Fruit fly (Drosophila melanogaster) whole organism, embryonic: ENCODE data around the gene Drsl1.

Source experiments
- Blimp-1 ChIP-seq: fragments of 200-800 bp; sonication (Bioruptor generic); optimal IDR thresholded peaks from 3 replicates; lab custom pipeline; 2018; ENCODE audit warnings: missing biosample characterization, missing genetic modification characterization, mild to moderate bottlenecking, moderate library complexity, missing genetic modification reagents
- C15 ChIP-seq: fragments of 200-800 bp; sonication (Bioruptor generic); IDR thresholded peaks from 3 replicates; pipeline ENCODE4 v1.3.6; 2022; ENCODE audit warnings: missing biosample characterization, missing genetic modification characterization
- CG10267 ChIP-seq: fragments of 200-800 bp; sonication (Bioruptor generic); optimal IDR thresholded peaks from 2 replicates; lab custom pipeline; 2018; ENCODE audit warnings: missing biosample characterization, mild to moderate bottlenecking, missing genetic modification characterization, moderate library complexity
- CG10959 ChIP-seq: fragments of 200-800 bp; sonication (Bioruptor generic); IDR thresholded peaks from 2 replicates; pipeline ENCODE4 v1.3.6; 2022; ENCODE audit warnings: missing biosample characterization, missing genetic modification characterization
- CG11093 ChIP-seq: fragments of 200-800 bp; sonication (Bioruptor generic); IDR thresholded peaks from 3 replicates; pipeline ENCODE4 v1.3.6; 2022; ENCODE audit warnings: missing biosample characterization, missing genetic modification characterization
- CG11504 ChIP-seq: fragments of 200-800 bp; sonication (Bioruptor generic); optimal IDR thresholded peaks from 3 replicates; lab custom pipeline; 2019; ENCODE audit warnings: missing biosample characterization, mild to moderate bottlenecking, missing genetic modification characterization, moderate library complexity
- CG11695 ChIP-seq: fragments of 200-800 bp; sonication (Bioruptor generic); IDR thresholded peaks from 3 replicates; pipeline ENCODE4 v1.3.6; 2022; ENCODE audit warnings: missing biosample characterization, missing genetic modification characterization
- CG13296 ChIP-seq: fragments of 200-800 bp; sonication (Bioruptor generic); optimal IDR thresholded peaks from 3 replicates; lab custom pipeline; 2018; ENCODE audit warnings: missing biosample characterization, mild to moderate bottlenecking, missing genetic modification characterization
- CG14965 ChIP-seq: fragments of 200-800 bp; sonication (Bioruptor generic); optimal IDR thresholded peaks from 2 replicates; lab custom pipeline; 2016; ENCODE audit warnings: missing biosample characterization, missing genetic modification characterization, borderline replicate concordance
- CG15269 ChIP-seq: fragments of 200-800 bp; sonication (Bioruptor generic); optimal IDR thresholded peaks from 2 replicates; lab custom pipeline; 2018; ENCODE audit warnings: missing biosample characterization, mild to moderate bottlenecking, missing genetic modification characterization, moderate library complexity
- CG15479 ChIP-seq: fragments of 200-800 bp; sonication (Bioruptor generic); optimal IDR thresholded peaks from 3 replicates; lab custom pipeline; 2019; ENCODE audit warnings: missing biosample characterization, mild to moderate bottlenecking, missing genetic modification characterization, moderate library complexity
- CG1647 ChIP-seq: fragments of 200-800 bp; sonication (Bioruptor generic); optimal IDR thresholded peaks from 3 replicates; lab custom pipeline; 2016; ENCODE audit warnings: missing biosample characterization, missing genetic modification characterization
- CG17186 ChIP-seq: fragments of 200-800 bp; sonication (Bioruptor generic); optimal IDR thresholded peaks from 3 replicates; lab custom pipeline; 2017; ENCODE audit warnings: missing biosample characterization, missing genetic modification reagents, missing genetic modification characterization
- CG17361 ChIP-seq: fragments of 200-800 bp; sonication (Bioruptor generic); IDR thresholded peaks from 3 replicates; pipeline ENCODE4 v1.3.6; 2022; ENCODE audit warnings: missing biosample characterization, missing genetic modification characterization
- CG18262 ChIP-seq: fragments of 200-800 bp; optimal IDR thresholded peaks from 3 replicates; lab custom pipeline; 2019; ENCODE audit warnings: missing biosample characterization, mild to moderate bottlenecking, missing genetic modification characterization, moderate library complexity
- CG2678 ChIP-seq: fragments of 200-800 bp; sonication (Bioruptor generic); optimal IDR thresholded peaks from 3 replicates; lab custom pipeline; 2019; ENCODE audit warnings: missing biosample characterization, mild to moderate bottlenecking, missing genetic modification characterization, moderate library complexity
- CG2712 ChIP-seq: fragments of 200-800 bp; optimal IDR thresholded peaks from 3 replicates; lab custom pipeline; 2019; ENCODE audit warnings: missing biosample characterization, mild to moderate bottlenecking, missing genetic modification characterization, moderate library complexity
- CG31441 ChIP-seq: fragments of 200-800 bp; sonication (Bioruptor generic); IDR thresholded peaks from 2 replicates; pipeline ENCODE4 v1.3.6; 2022; ENCODE audit warnings: missing biosample characterization, missing genetic modification characterization
- CG3281 ChIP-seq: fragments of 200-800 bp; sonication (Bioruptor generic); optimal IDR thresholded peaks from 3 replicates; lab custom pipeline; 2017; ENCODE audit warnings: missing biosample characterization, mild to moderate bottlenecking, missing genetic modification characterization
- CG7839 ChIP-seq: fragments of 200-800 bp; sonication (Bioruptor generic); optimal IDR thresholded peaks from 3 replicates; lab custom pipeline; 2018; ENCODE audit warnings: missing biosample characterization, mild to moderate bottlenecking, missing genetic modification characterization, moderate library complexity
- CG9437 ChIP-seq: fragments of 200-800 bp; sonication (Bioruptor generic); optimal IDR thresholded peaks from 2 replicates; lab custom pipeline; 2018; ENCODE audit warnings: missing biosample characterization, mild to moderate bottlenecking, missing genetic modification characterization
- CoRest ChIP-seq: fragments of 200-800 bp; sonication (Bioruptor generic); optimal IDR thresholded peaks from 3 replicates; lab custom pipeline; 2018; ENCODE audit warnings: missing biosample characterization, mild to moderate bottlenecking, missing genetic modification characterization, moderate library complexity
- Fer1 ChIP-seq: fragments of 200-800 bp; sonication (Bioruptor generic); optimal IDR thresholded peaks from 2 replicates; lab custom pipeline; 2017; ENCODE audit warnings: missing biosample characterization, mild to moderate bottlenecking, missing genetic modification characterization
- Hr51 ChIP-seq, 2 experiments: fragments of 200-800 bp; sonication (Bioruptor generic); optimal IDR thresholded peaks; 2 replicates in 1 of 2; 3 replicates in 1 of 2; lab custom pipeline; 2016 to 2018; ENCODE audit warnings: missing biosample characterization in 2 of 2, missing genetic modification characterization in 2 of 2, mild to moderate bottlenecking in 1 of 2, moderate library complexity in 1 of 2
- Meics ChIP-seq: fragments of 200-800 bp; sonication (Bioruptor generic); optimal IDR thresholded peaks from 2 replicates; lab custom pipeline; 2017; ENCODE audit warnings: missing biosample characterization, mild to moderate bottlenecking, missing genetic modification characterization
- Oli ChIP-seq: fragments of 200-800 bp; sonication (Bioruptor generic); optimal IDR thresholded peaks from 2 replicates; lab custom pipeline; 2018; ENCODE audit warnings: missing biosample characterization, mild to moderate bottlenecking, missing genetic modification characterization, moderate library complexity
- Poxn ChIP-seq: fragments of 200-800 bp; sonication (Bioruptor generic); IDR thresholded peaks from 2 replicates; pipeline ENCODE4 v1.3.6; 2022; ENCODE audit warnings: missing biosample characterization, missing genetic modification characterization
- Sox102F ChIP-seq: fragments of 200-800 bp; sonication (Bioruptor generic); optimal IDR thresholded peaks from 2 replicates; lab custom pipeline; 2018; ENCODE audit warnings: missing biosample characterization, mild to moderate bottlenecking, missing genetic modification characterization, moderate library complexity
- Sry-δ ChIP-seq: fragments of 200-800 bp; sonication (Bioruptor generic); optimal IDR thresholded peaks from 2 replicates; lab custom pipeline; 2016; ENCODE audit warnings: missing biosample characterization, missing genetic modification characterization
- Usf ChIP-seq: fragments of 200-800 bp; sonication (Bioruptor generic); optimal IDR thresholded peaks from 2 replicates; lab custom pipeline; 2017; ENCODE audit warnings: missing genotype, missing biosample characterization, missing genetic modification characterization
- bsh ChIP-seq, 2 experiments: fragments of 200-800 bp; sonication (Bioruptor generic); optimal IDR thresholded peaks; 2 replicates each; lab custom pipeline; 2017 to 2018; ENCODE audit warnings: mild to moderate bottlenecking in 2 of 2, missing biosample characterization in 2 of 2, missing genetic modification characterization in 2 of 2, moderate library complexity in 1 of 2
- dmrt99B ChIP-seq: fragments of 200-800 bp; sonication (Bioruptor generic); optimal IDR thresholded peaks from 2 replicates; lab custom pipeline; 2018; ENCODE audit warnings: missing biosample characterization, mild to moderate bottlenecking, missing genetic modification characterization, moderate library complexity
- fd3F ChIP-seq: fragments of 200-800 bp; sonication (Bioruptor generic); optimal IDR thresholded peaks from 2 replicates; lab custom pipeline; 2018; ENCODE audit warnings: missing biosample characterization, mild to moderate bottlenecking, missing genetic modification characterization, moderate library complexity
- gem ChIP-seq: fragments of 200-800 bp; sonication (Bioruptor generic); optimal IDR thresholded peaks from 2 replicates; lab custom pipeline; 2019; ENCODE audit warnings: missing biosample characterization, mild to moderate bottlenecking, missing genetic modification characterization, moderate library complexity
- grau ChIP-seq: fragments of 200-800 bp; optimal IDR thresholded peaks from 3 replicates; lab custom pipeline; 2019; ENCODE audit warnings: missing biosample characterization, mild to moderate bottlenecking, missing genetic modification characterization, moderate library complexity
- lbe ChIP-seq: fragments of 200-800 bp; sonication (Bioruptor generic); optimal IDR thresholded peaks from 2 replicates; lab custom pipeline; 2016; ENCODE audit warnings: missing biosample characterization, mild to moderate bottlenecking, missing genetic modification characterization
- nmo ChIP-seq: fragments of 200-800 bp; sonication (Bioruptor generic); optimal IDR thresholded peaks from 2 replicates; lab custom pipeline; 2018; ENCODE audit warnings: missing biosample characterization, mild to moderate bottlenecking, missing genetic modification characterization, moderate library complexity
- nom ChIP-seq: fragments of 200-800 bp; sonication (Bioruptor generic); optimal IDR thresholded peaks from 2 replicates; lab custom pipeline; 2017; ENCODE audit warnings: missing biosample characterization, missing genetic modification characterization, mild to moderate bottlenecking, moderate library complexity, missing genetic modification reagents
- phol ChIP-seq: fragments of 200-800 bp; sonication (Bioruptor generic); optimal IDR thresholded peaks from 3 replicates; lab custom pipeline; 2018; ENCODE audit warnings: missing biosample characterization, mild to moderate bottlenecking, missing genetic modification characterization, moderate library complexity
- row ChIP-seq: fragments of 200-800 bp; sonication (Bioruptor generic); IDR thresholded peaks from 3 replicates; pipeline ENCODE4 v1.3.6; 2022; ENCODE audit warnings: missing biosample characterization, missing genetic modification characterization
- sens ChIP-seq: fragments of 200-800 bp; sonication (Bioruptor generic); peaks from one replicate; lab custom pipeline; 2016; ENCODE audit warnings: missing biosample characterization, missing genetic modification characterization
- unpg ChIP-seq: fragments of 200-800 bp; sonication (Bioruptor generic); optimal IDR thresholded peaks from 3 replicates; lab custom pipeline; 2018; ENCODE audit warnings: missing biosample characterization, mild to moderate bottlenecking, missing genetic modification characterization, moderate library complexity
- vnd ChIP-seq: fragments of 200-800 bp; sonication (Bioruptor generic); IDR thresholded peaks from 3 replicates; pipeline ENCODE4 v1.3.6; 2022; ENCODE audit warnings: missing biosample characterization, missing genetic modification characterization; ENCODE audit not compliant: partially characterized antibody

Gene Drsl1

dm6 chr3L:3343260-3343659 lies 7.7 kb upstream of the Drsl1 start:
- peak; percentile 35 for TF ChIP-seq Oli
- no peak for TF ChIP-seq CG15479 (GFP tag; lab: Kevin White, UChicago)
- no peak for TF ChIP-seq CG14965 (GFP tag; lab: Kevin White, UChicago)
- TF ChIP-seq CG18262: peak; percentile 15
- peak; percentile 2 for TF ChIP-seq grau
- peak in 1 of 2 experiments; percentile 10 for TF ChIP-seq bsh (GFP tag; optimal IDR thresholded peaks at IDR 0.05; lab: Kevin White, UChicago)
- peak; percentile 39 for TF ChIP-seq CG15269 (tag; lab: Kevin White, UChicago)
- TF ChIP-seq sens (GFP tag; lab: Kevin White, UChicago): peak; percentile 74
- TF ChIP-seq lbe (GFP tag; lab: Kevin White, UChicago): peak; percentile 51
- TF ChIP-seq CG13296 (GFP tag; lab: Kevin White, UChicago): peak; percentile 3
- TF ChIP-seq CG2678 (tag; lab: Kevin White, UChicago): peak; percentile 35
- peak; percentile 17 for TF ChIP-seq nmo (GFP tag; lab: Kevin White, UChicago)
- no peak for TF ChIP-seq CG3281 (GFP tag; lab: Kevin White, UChicago)
- TF ChIP-seq CG17186 (GFP tag; lab: Kevin White, UChicago): no peak
- TF ChIP-seq CG9437 (GFP tag; lab: Kevin White, UChicago): peak; percentile 1
- TF ChIP-seq phol (tag; lab: Kevin White, UChicago): peak; percentile 13
- TF ChIP-seq CG11504 (tag; lab: Kevin White, UChicago): peak; percentile 44
- TF ChIP-seq vnd (GFP tag; lab: Robert Waterston, UW): no peak
- peak; percentile 7 for TF ChIP-seq Blimp-1 (GFP tag; lab: Kevin White, UChicago)
- peak; percentile 4 for TF ChIP-seq Meics
- peak; percentile 12 for TF ChIP-seq Sox102F (GFP tag; lab: Kevin White, UChicago)
- peak; percentile 17 for TF ChIP-seq CoRest
- TF ChIP-seq CG17361 (GFP tag; lab: Robert Waterston, UW): 0 out of 3 replicates have a peak, but pooled peaks have one; percentile 14
- TF ChIP-seq CG2712 (tag; lab: Kevin White, UChicago): peak; percentile 5
- no peak for TF ChIP-seq CG10959 (GFP tag; lab: Robert Waterston, UW)
- TF ChIP-seq CG31441 (GFP tag; lab: Robert Waterston, UW): peak; percentile 48; the same call in 1 of the 2 replicates
- TF ChIP-seq fd3F (GFP tag; lab: Kevin White, UChicago): no peak
- peak; percentile 53 for TF ChIP-seq gem (tag; lab: Kevin White, UChicago)
- peak; percentile 23 for TF ChIP-seq unpg (GFP tag; lab: Kevin White, UChicago)
- TF ChIP-seq CG10267 (tag; lab: Kevin White, UChicago): peak; percentile 5
- TF ChIP-seq CG7839 (tag; lab: Kevin White, UChicago): peak; percentile 14
- TF ChIP-seq Fer1: peak; percentile 19
- peak in 1 of 2 experiments; percentile 56 for TF ChIP-seq Hr51 (GFP tag; optimal IDR thresholded peaks at IDR 0.05; lab: Kevin White, UChicago)
- TF ChIP-seq dmrt99B (tag; lab: Kevin White, UChicago): peak; percentile 5

DNA sequence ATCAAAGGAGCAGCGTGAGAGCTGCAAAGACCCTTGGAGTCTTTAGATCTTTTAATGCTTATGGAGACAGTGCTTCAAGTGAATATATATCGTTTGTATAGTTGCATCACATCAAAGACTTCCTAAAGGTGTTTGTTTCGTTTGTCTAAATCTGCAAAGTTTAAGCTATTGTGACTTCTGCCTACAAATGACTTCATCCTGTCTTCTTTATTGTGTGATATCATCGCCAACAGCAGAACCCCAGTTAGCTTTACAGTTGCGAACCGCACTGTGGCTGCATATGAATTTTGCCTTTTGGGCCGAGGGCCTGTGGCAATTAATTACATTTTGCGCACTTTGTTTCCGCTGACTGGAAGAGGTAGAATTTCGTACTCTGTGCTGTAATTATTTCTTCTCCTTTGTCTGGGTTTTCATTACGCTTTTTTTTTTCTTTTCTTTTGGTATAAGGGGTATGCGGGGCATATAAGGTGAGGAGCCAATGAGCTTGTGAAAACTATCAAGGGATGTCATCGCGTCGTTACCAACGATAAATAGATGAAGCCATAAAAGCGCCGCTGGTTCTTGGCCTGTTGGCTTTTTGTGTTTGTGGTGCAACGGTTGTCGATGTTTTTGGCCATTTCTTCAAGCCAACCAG lies 6.8 kb upstream of the Drsl1 start:
- TF ChIP-seq C15 (GFP tag; lab: Robert Waterston, UW): no peak
- peak; percentile 65 for TF ChIP-seq lbe (GFP tag; lab: Kevin White, UChicago)
- TF ChIP-seq Poxn: no peak
- peak; percentile 48; the same call in 1 of the 3 replicates for TF ChIP-seq CG11695 (GFP tag; lab: Robert Waterston, UW)
- peak; percentile 9 for TF ChIP-seq sens (GFP tag; lab: Kevin White, UChicago)
- no peak for TF ChIP-seq CG1647 (GFP tag; lab: Kevin White, UChicago)
- TF ChIP-seq row (GFP tag; lab: Robert Waterston, UW): 0 out of 3 replicates have a peak, but pooled peaks have one; percentile 5
- peak; percentile 19 for TF ChIP-seq nom (GFP tag; lab: Kevin White, UChicago)
- TF ChIP-seq CG11093 (GFP tag; lab: Robert Waterston, UW): no peak
- peak in 1 of 2 experiments; percentile 61 for TF ChIP-seq bsh (GFP tag; optimal IDR thresholded peaks at IDR 0.05; lab: Kevin White, UChicago)
- TF ChIP-seq Usf: no peak
- no peak for TF ChIP-seq Sry-δ
